Worm (Caenorhabditis elegans) whole organism, midembryonic: Measurements from ENCODE around the gene C08E8.9.

Experiments used
- T22C8.4 ChIP-seq: fragments of 200-800 bp; sonication (Bioruptor generic); IDR thresholded peaks from 2 replicates; pipeline ENCODE4 v1.3.6; 2022; ENCODE audit warnings: missing genetic modification characterization, missing compliant biosample characterization
- cog-1 ChIP-seq: sonication (generic microtip); optimal IDR thresholded peaks from 2 replicates; lab custom pipeline; 2016; ENCODE audit warnings: missing genetic modification characterization, missing compliant biosample characterization
- flt-1 ChIP-seq: fragments of 200-800 bp; sonication (Bioruptor generic); IDR thresholded peaks from 2 replicates; pipeline ENCODE4 v1.3.6; 2022; ENCODE audit warnings: missing genetic modification characterization, missing compliant biosample characterization
- klf-2 ChIP-seq: fragments of 200-800 bp; sonication (Bioruptor generic); conservative IDR thresholded peaks from 2 replicates; pipeline ENCODE4 v1.3.6; 2022; ENCODE audit warnings: missing genetic modification reagents, missing genetic modification characterization, missing compliant biosample characterization
- med-1 ChIP-seq: sonication (generic microtip); optimal IDR thresholded peaks from 2 replicates; lab custom pipeline; 2017; ENCODE audit warnings: missing genetic modification characterization, mild to moderate bottlenecking, missing compliant biosample characterization, antibody characterized with exemption, missing genetic modification reagents; ENCODE audit not compliant: insufficient read depth
- ref-1 ChIP-seq: fragments of 200-800 bp; sonication (Bioruptor generic); conservative IDR thresholded peaks from 2 replicates; pipeline ENCODE4 v1.3.6; 2022; ENCODE audit warnings: missing genetic modification reagents, missing genetic modification characterization, missing compliant biosample characterization
- ztf-23 ChIP-seq: fragments of 200-800 bp; sonication (Bioruptor generic); IDR thresholded peaks from 2 replicates; pipeline ENCODE4 v1.3.6; 2022; ENCODE audit warnings: missing genetic modification reagents, missing genetic modification characterization, missing compliant biosample characterization
- ztf-29 ChIP-seq: fragments of 200-800 bp; sonication (Bioruptor generic); IDR thresholded peaks from 2 replicates; pipeline ENCODE4 v1.3.6; 2022; ENCODE audit warnings: missing genetic modification reagents, missing genetic modification characterization, missing compliant biosample characterization

ce11 chrV:18395649-18396048 is 31.0 kb downstream of the C08E8.9 start, which contains the start of gene Y51A2B.9:
- TF ChIP-seq cog-1 (tag; lab: Kevin White, UChicago) (no peak), flt-1 (GFP tag; lab: Robert Waterston, UW) (no peak), ref-1 (GFP tag; lab: Robert Waterston, UW) (no peak), ztf-23 (GFP tag; lab: Robert Waterston, UW) (no peak), T22C8.4 (GFP tag; lab: Robert Waterston, UW) (no peak), klf-2 (GFP tag; lab: Robert Waterston, UW) (no peak), ztf-29 (GFP tag; lab: Robert Waterston, UW) (no peak), med-1 (GFP tag; lab: Kevin White, UChicago) (no peak)
